Worm (Caenorhabditis elegans): ENCODE measurements around the gene str-185.

DNA sequence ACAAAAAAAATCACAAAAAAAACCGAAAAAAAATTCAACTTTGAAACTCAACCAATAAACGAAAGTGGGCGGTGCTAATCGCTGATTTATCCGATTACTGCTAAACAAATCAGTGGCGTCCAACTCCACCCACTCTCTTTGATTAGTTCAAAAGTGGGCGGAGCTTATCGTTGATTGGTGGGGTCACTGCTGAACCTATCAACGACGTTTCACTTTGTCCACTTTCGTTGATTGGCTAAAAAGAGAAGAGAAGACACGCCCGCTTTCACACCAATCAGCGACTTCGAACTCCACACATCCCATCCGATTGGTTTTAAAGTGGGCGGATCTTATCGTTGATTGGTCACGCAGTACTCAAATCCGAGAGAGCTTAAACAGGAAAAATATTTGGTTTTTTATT is 5.9 kb downstream of the str-185 start:
- TF ChIP-seq gei-8 (GFP tag; optimal IDR thresholded peaks at IDR 0.05) = no peak
- no peak for TF ChIP-seq ceh-82 (tag; optimal IDR thresholded peaks at IDR 0.05)
